Worm (Caenorhabditis elegans): ENCODE measurements around the gene F53F8.5.

DNA sequence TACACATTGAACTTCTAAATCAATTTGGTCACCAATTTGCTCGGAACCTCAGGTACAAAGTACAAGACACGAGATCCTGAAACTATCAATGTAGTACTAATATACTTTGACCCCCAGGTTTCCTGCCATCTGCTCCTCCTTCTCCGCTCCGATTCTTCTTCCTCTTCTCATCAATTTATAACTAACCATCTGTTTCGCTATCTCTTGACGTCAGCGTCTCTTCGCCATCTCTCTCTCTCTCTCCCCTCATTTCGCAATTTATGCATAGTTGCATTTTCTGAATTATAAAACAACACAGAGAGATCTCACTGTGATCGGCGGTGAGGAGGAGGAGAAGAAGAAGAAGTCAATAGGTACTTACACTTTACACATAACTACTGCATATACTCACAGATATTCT is 7.9 kb upstream of the F53F8.5 start:
- TF ChIP-seq ama-1 (optimal IDR thresholded peaks at IDR 0.05) (no peak), tra-4 (tag; optimal IDR thresholded peaks at IDR 0.05) (no peak), flt-1 (GFP tag; IDR thresholded peaks at IDR 0.05) (no peak), hmbx-1 (tag; optimal IDR thresholded peaks at IDR 0.05) (no peak), ceh-13 (GFP tag; optimal IDR thresholded peaks at IDR 0.05) (no peak), B0310.2 (tag; optimal IDR thresholded peaks at IDR 0.05) (no peak), ceh-36 (tag; optimal IDR thresholded peaks at IDR 0.05) (no peak), aly-1 (tag; optimal IDR thresholded peaks at IDR 0.05) (no peak), hmg-4 (GFP tag; optimal IDR thresholded peaks at IDR 0.05) (no peak), F13C5.2 (tag; optimal IDR thresholded peaks at IDR 0.05) (no peak), sea-1 (GFP tag; conservative IDR thresholded peaks at IDR 0.05) (no peak), ets-7 (tag; optimal IDR thresholded peaks at IDR 0.05) (no peak), hnd-1 (tag; optimal IDR thresholded peaks at IDR 0.05) (no peak), tbx-37 (GFP tag; conservative IDR thresholded peaks at IDR 0.05) (no peak)
